Fruit fly (Drosophila melanogaster) whole organism, embryonic: ENCODE data around the gene CG18649.
A peak's percentile ranks its signal among the peaks of the same experiment; 100 is the strongest.

ENCODE experiments used
- Asciz ChIP-seq: fragments of 200-800 bp; sonication (Bioruptor generic); optimal IDR thresholded peaks from 2 replicates; lab custom pipeline; 2017; ENCODE audit warnings: missing biosample characterization, mild to moderate bottlenecking, missing genetic modification characterization, missing genetic modification reagents
- Atf6 ChIP-seq: fragments of 200-800 bp; sonication (Bioruptor generic); IDR thresholded peaks from 2 replicates; pipeline ENCODE4 v1.3.6; 2022; ENCODE audit warnings: missing biosample characterization, missing genetic modification characterization
- CG10147 ChIP-seq: fragments of 200-800 bp; sonication (Bioruptor generic); optimal IDR thresholded peaks from 2 replicates; lab custom pipeline; 2019; ENCODE audit warnings: missing biosample characterization, mild to moderate bottlenecking, missing genetic modification characterization, moderate library complexity
- CG10462 ChIP-seq: fragments of 200-800 bp; sonication (Bioruptor generic); optimal IDR thresholded peaks from 2 replicates; lab custom pipeline; 2016; ENCODE audit warnings: missing biosample characterization, missing genetic modification characterization
- CG12219 ChIP-seq: fragments of 200-800 bp; sonication (Bioruptor generic); optimal IDR thresholded peaks from 3 replicates; lab custom pipeline; 2018; ENCODE audit warnings: missing biosample characterization, mild to moderate bottlenecking, missing genetic modification characterization
- CG12236 ChIP-seq: fragments of 200-800 bp; sonication (Bioruptor generic); optimal IDR thresholded peaks from 2 replicates; lab custom pipeline; 2016; ENCODE audit warnings: missing biosample characterization, missing genetic modification characterization
- CG12659 ChIP-seq: fragments of 200-800 bp; sonication (Bioruptor generic); optimal IDR thresholded peaks from 3 replicates; lab custom pipeline; 2017; ENCODE audit warnings: mild to moderate bottlenecking, missing biosample characterization, missing genetic modification reagents, missing genetic modification characterization
- CG13296 ChIP-seq: fragments of 200-800 bp; sonication (Bioruptor generic); optimal IDR thresholded peaks from 3 replicates; lab custom pipeline; 2018; ENCODE audit warnings: missing biosample characterization, mild to moderate bottlenecking, missing genetic modification characterization
- CG13624 ChIP-seq: fragments of 200-800 bp; sonication (Bioruptor generic); optimal IDR thresholded peaks from 2 replicates; lab custom pipeline; 2016; ENCODE audit warnings: missing biosample characterization, missing genetic modification characterization
- CG15011 ChIP-seq: fragments of 200-800 bp; sonication (Bioruptor generic); optimal IDR thresholded peaks from 3 replicates; lab custom pipeline; 2018; ENCODE audit warnings: missing biosample characterization, mild to moderate bottlenecking, missing genetic modification characterization
- CG16863 ChIP-seq: fragments of 200-800 bp; sonication (Bioruptor generic); optimal IDR thresholded peaks from 3 replicates; lab custom pipeline; 2016; ENCODE audit warnings: missing biosample characterization, missing genetic modification characterization
- CG18262 ChIP-seq: fragments of 200-800 bp; optimal IDR thresholded peaks from 3 replicates; lab custom pipeline; 2019; ENCODE audit warnings: missing biosample characterization, mild to moderate bottlenecking, missing genetic modification characterization, moderate library complexity
- CG18476 ChIP-seq: fragments of 200-800 bp; sonication (Bioruptor generic); optimal IDR thresholded peaks from 2 replicates; lab custom pipeline; 2016; ENCODE audit warnings: missing biosample characterization, mild to moderate bottlenecking, missing genetic modification characterization
- CG2889 ChIP-seq: fragments of 200-800 bp; sonication (Bioruptor generic); IDR thresholded peaks from 3 replicates; pipeline ENCODE4 v1.3.6; 2022; ENCODE audit warnings: missing biosample characterization, missing genetic modification characterization
- CG31365 ChIP-seq: fragments of 200-800 bp; sonication (Bioruptor generic); optimal IDR thresholded peaks from 2 replicates; lab custom pipeline; 2018; ENCODE audit warnings: missing biosample characterization, mild to moderate bottlenecking, missing genetic modification characterization
- CG3407 ChIP-seq: fragments of 200-800 bp; sonication (Bioruptor generic); optimal IDR thresholded peaks from 2 replicates; lab custom pipeline; 2018; ENCODE audit warnings: missing biosample characterization, mild to moderate bottlenecking, missing genetic modification characterization
- CG43689 ChIP-seq: fragments of 200-800 bp; sonication (Bioruptor generic); IDR thresholded peaks from 2 replicates; pipeline ENCODE4 v1.3.6; 2022; ENCODE audit warnings: missing biosample characterization, missing genetic modification characterization
- CG6689 ChIP-seq: fragments of 200-800 bp; sonication (Bioruptor generic); IDR thresholded peaks from 2 replicates; pipeline ENCODE4 v1.3.6; 2022; ENCODE audit warnings: missing biosample characterization, missing genetic modification characterization
- CG6765 ChIP-seq: fragments of 200-800 bp; sonication (Bioruptor generic); optimal IDR thresholded peaks from 3 replicates; lab custom pipeline; 2017; ENCODE audit warnings: missing biosample characterization, mild to moderate bottlenecking, missing genetic modification characterization
- CG7357 ChIP-seq: fragments of 200-800 bp; sonication (Bioruptor generic); IDR thresholded peaks from 3 replicates; pipeline ENCODE4 v1.3.6; 2022; ENCODE audit warnings: missing biosample characterization, missing genetic modification characterization
- CG8281 ChIP-seq: fragments of 200-800 bp; sonication (Bioruptor generic); optimal IDR thresholded peaks from 2 replicates; lab custom pipeline; 2018; ENCODE audit warnings: missing biosample characterization, mild to moderate bottlenecking, missing genetic modification characterization, moderate library complexity
- CG8290 ChIP-seq, 3 experiments: fragments of 200-800 bp; sonication (Bioruptor generic); optimal IDR thresholded peaks; 2 replicates each; lab custom pipeline; 2016 to 2019; ENCODE audit warnings: missing biosample characterization in 3 of 3, missing genetic modification characterization in 3 of 3, mild to moderate bottlenecking in 2 of 3, moderate library complexity in 1 of 3
- CG9727 ChIP-seq: fragments of 200-800 bp; sonication (Bioruptor generic); optimal IDR thresholded peaks from 3 replicates; lab custom pipeline; 2017; ENCODE audit warnings: missing biosample characterization, mild to moderate bottlenecking, missing genetic modification characterization
- CG9932 ChIP-seq: fragments of 200-800 bp; sonication (Bioruptor generic); IDR thresholded peaks from 2 replicates; pipeline ENCODE4 v1.3.6; 2022; ENCODE audit warnings: missing biosample characterization, missing genetic modification characterization
- Dad ChIP-seq: fragments of 200-800 bp; sonication (Bioruptor generic); optimal IDR thresholded peaks from 3 replicates; lab custom pipeline; 2016; ENCODE audit warnings: missing biosample characterization, missing genetic modification characterization
- ERR ChIP-seq: fragments of 200-800 bp; sonication (Bioruptor generic); optimal IDR thresholded peaks from 2 replicates; lab custom pipeline; 2016; ENCODE audit warnings: missing biosample characterization, missing genetic modification characterization
- Med ChIP-seq: fragments of 200-800 bp; sonication (Bioruptor generic); peaks from one replicate; lab custom pipeline; 2016; ENCODE audit warnings: missing biosample characterization, missing genetic modification characterization, mild to moderate bottlenecking, inconsistent platforms, moderate library complexity
- NfI ChIP-seq: fragments of 200-800 bp; sonication (Bioruptor generic); optimal IDR thresholded peaks from 3 replicates; lab custom pipeline; 2018; ENCODE audit warnings: missing biosample characterization, mild to moderate bottlenecking, missing genetic modification characterization, moderate library complexity
- Optix ChIP-seq: fragments of 200-800 bp; sonication (Bioruptor generic); IDR thresholded peaks from 3 replicates; pipeline ENCODE4 v1.3.6; 2022; ENCODE audit warnings: missing biosample characterization, missing genetic modification characterization
- Rfx ChIP-seq: fragments of 200-800 bp; sonication (Bioruptor generic); IDR thresholded peaks from 2 replicates; pipeline ENCODE4 v1.3.6; 2022; ENCODE audit warnings: missing biosample characterization, missing genetic modification characterization
- Six4 ChIP-seq: fragments of 200-800 bp; sonication (Bioruptor generic); optimal IDR thresholded peaks from 2 replicates; lab custom pipeline; 2016; ENCODE audit warnings: missing biosample characterization, missing genetic modification characterization
- abd-A ChIP-seq: fragments of 200-800 bp; sonication (Bioruptor generic); optimal IDR thresholded peaks from 3 replicates; lab custom pipeline; 2019; ENCODE audit warnings: missing biosample characterization, mild to moderate bottlenecking, missing genetic modification characterization, moderate library complexity
- amos ChIP-seq: fragments of 200-800 bp; sonication (Bioruptor generic); IDR thresholded peaks from 2 replicates; pipeline ENCODE4 v1.3.6; 2022; ENCODE audit warnings: missing biosample characterization, missing genetic modification characterization; ENCODE audit not compliant: partially characterized antibody
- ash1 ChIP-seq: fragments of 200-800 bp; sonication (Bioruptor generic); optimal IDR thresholded peaks from 2 replicates; lab custom pipeline; 2018; ENCODE audit warnings: missing biosample characterization, mild to moderate bottlenecking, missing genetic modification characterization
- bab2 ChIP-seq: fragments of 200-800 bp; sonication (Bioruptor generic); optimal IDR thresholded peaks from 2 replicates; lab custom pipeline; 2016; ENCODE audit warnings: missing biosample characterization, missing genetic modification characterization
- ci ChIP-seq: fragments of 200-800 bp; sonication (Bioruptor generic); IDR thresholded peaks from 3 replicates; pipeline ENCODE4 v1.3.6; 2022; ENCODE audit warnings: missing biosample characterization, missing genetic modification characterization
- croc ChIP-seq: fragments of 200-800 bp; sonication (Bioruptor generic); conservative IDR thresholded peaks from 3 replicates; pipeline ENCODE4 v1.3.6; 2022; ENCODE audit warnings: missing biosample characterization, missing genetic modification characterization
- dysf ChIP-seq: fragments of 200-800 bp; sonication (Bioruptor generic); IDR thresholded peaks from 3 replicates; pipeline ENCODE4 v1.3.6; 2022; ENCODE audit warnings: missing biosample characterization, missing genetic modification characterization
- fd64A ChIP-seq: fragments of 200-800 bp; sonication (Bioruptor generic); optimal IDR thresholded peaks from 3 replicates; lab custom pipeline; 2018; ENCODE audit warnings: missing biosample characterization, mild to moderate bottlenecking, missing genetic modification characterization
- gt ChIP-seq: fragments of 200-800 bp; sonication (Bioruptor generic); IDR thresholded peaks from 2 replicates; pipeline ENCODE4 v1.3.6; 2022; ENCODE audit warnings: missing biosample characterization, missing genetic modification characterization
- hkb ChIP-seq, 2 experiments: fragments of 200-800 bp in 1 of 2; fragments of >200 bp in 1 of 2; sonication (Bioruptor generic) in 1 of 2; IDR thresholded peaks in 1 of 2; optimal IDR thresholded peaks in 1 of 2; 2 replicates each; pipeline versions ENCODE4 v1.3.6 to Lab custom; 2017 to 2022; ENCODE audit warnings: missing biosample characterization in 1 of 2, missing genetic modification characterization in 1 of 2
- ind ChIP-seq: fragments of 200-800 bp; sonication (Bioruptor generic); optimal IDR thresholded peaks from 3 replicates; lab custom pipeline; 2016; ENCODE audit warnings: missing biosample characterization, missing genetic modification characterization
- lab ChIP-seq: fragments of 200-800 bp; sonication (Bioruptor generic); optimal IDR thresholded peaks from 3 replicates; lab custom pipeline; 2017; ENCODE audit warnings: missing biosample characterization, missing genetic modification characterization, mild to moderate bottlenecking, moderate library complexity, missing genetic modification reagents
- lmd ChIP-seq: fragments of 200-800 bp; sonication (Bioruptor generic); IDR thresholded peaks from 2 replicates; pipeline ENCODE4 v1.3.6; 2022; ENCODE audit warnings: missing biosample characterization, missing genetic modification characterization
- phol ChIP-seq: fragments of 200-800 bp; sonication (Bioruptor generic); optimal IDR thresholded peaks from 3 replicates; lab custom pipeline; 2018; ENCODE audit warnings: missing biosample characterization, mild to moderate bottlenecking, missing genetic modification characterization, moderate library complexity
- rib ChIP-seq: fragments of 200-800 bp; sonication (Bioruptor generic); IDR thresholded peaks from 2 replicates; pipeline ENCODE4 v1.3.6; 2022; ENCODE audit warnings: missing biosample characterization, missing genetic modification characterization
- slp2 ChIP-seq: fragments of 200-800 bp; sonication (Bioruptor generic); optimal IDR thresholded peaks from 2 replicates; lab custom pipeline; 2016; ENCODE audit warnings: missing biosample characterization, missing genetic modification characterization
- sob ChIP-seq: fragments of 200-800 bp; sonication (Bioruptor generic); IDR thresholded peaks from 2 replicates; pipeline ENCODE4 v1.3.6; 2022; ENCODE audit warnings: missing biosample characterization, missing genetic modification characterization
- sr ChIP-seq: fragments of 200-800 bp; sonication (Bioruptor generic); IDR thresholded peaks from 3 replicates; pipeline ENCODE4 v1.3.6; 2022; ENCODE audit warnings: missing biosample characterization, missing genetic modification characterization
- vfl ChIP-seq: fragments of 200-800 bp; sonication (Bioruptor generic); optimal IDR thresholded peaks from 2 replicates; lab custom pipeline; 2016; ENCODE audit warnings: missing biosample characterization, missing genetic modification characterization

CG18649 gene

dm6 chr3L:15054035-15054434 lies at the start of gene CG18649:
Gene CG18649, minus strand, starts transcription at chr3L:15054135.
- TF ChIP-seq CG16863 (GFP tag; lab: Kevin White, UChicago) (no peak), CG13296 (no peak), CG18262 (no peak), gt (GFP tag; lab: Robert Waterston, UW) (no peak), CG2889 (GFP tag; lab: Robert Waterston, UW) (no peak), ind (GFP tag; lab: Kevin White, UChicago) (peak; percentile 29), dysf (GFP tag; lab: Robert Waterston, UW) (no peak), lab (GFP tag; lab: Kevin White, UChicago) (peak; percentile 10), rib (GFP tag; lab: Robert Waterston, UW) (no peak), CG6689 (GFP tag; lab: Robert Waterston, UW) (0 out of 2 replicates have a peak, but pooled peaks have one; percentile 6), Rfx (GFP tag; lab: Robert Waterston, UW) (peak; percentile 18; the same call in 1 of the 2 replicates), CG6765 (GFP tag; lab: Kevin White, UChicago) (peak; percentile 3), slp2 (GFP tag; lab: Kevin White, UChicago) (no peak), vfl (GFP tag; lab: Kevin White, UChicago) (no peak), bab2 (no peak), Six4 (no peak), CG15011 (GFP tag; lab: Kevin White, UChicago) (no peak), CG12219 (GFP tag; lab: Kevin White, UChicago) (no peak), ERR (GFP tag; lab: Kevin White, UChicago) (no peak), Asciz (GFP tag; lab: Kevin White, UChicago) (no peak), fd64A (no peak), amos (no peak)

dm6 chr3L:15102669-15103309 lies 48.9 kb upstream of the CG18649 start:
- TF ChIP-seq abd-A (no peak), CG8281 (tag; lab: Kevin White, UChicago) (no peak), Atf6 (no peak), Med (peak; percentile 68), phol (no peak), ci (GFP tag; lab: Robert Waterston, UW) (0 out of 3 replicates have a peak, but pooled peaks have one; percentile 36), CG12236 (GFP tag; lab: Kevin White, UChicago) (no peak), hkb (optimal IDR thresholded peaks at IDR 0.05; lab: Kevin White, UChicago) (no peak), hkb (GFP tag; IDR thresholded peaks at IDR 0.05; lab: Robert Waterston, UW) (0 out of 2 replicates have a peak, but pooled peaks have one; percentile 8), croc (GFP tag; lab: Robert Waterston, UW) (no peak), CG10462 (no peak), CG13624 (no peak), CG8290 (GFP tag; optimal IDR thresholded peaks at IDR 0.05; lab: Kevin White, UChicago) (no peak), CG8290 (tag; optimal IDR thresholded peaks at IDR 0.05; lab: Kevin White, UChicago) (no peak), NfI (GFP tag; lab: Kevin White, UChicago) (no peak), CG10147 (GFP tag; lab: Kevin White, UChicago) (no peak), CG3407 (GFP tag; lab: Kevin White, UChicago) (no peak), ash1 (GFP tag; lab: Kevin White, UChicago) (no peak), CG12659 (GFP tag; lab: Kevin White, UChicago) (no peak), sr (GFP tag; lab: Robert Waterston, UW) (peak; percentile 78), CG7357 (GFP tag; lab: Robert Waterston, UW) (no peak), CG9727 (no peak), CG43689 (no peak), CG18476 (GFP tag; lab: Kevin White, UChicago) (no peak), lmd (0 out of 2 replicates have a peak, but pooled peaks have one; percentile 21), sob (GFP tag; lab: Robert Waterston, UW) (0 out of 2 replicates have a peak, but pooled peaks have one; percentile 15), Dad (GFP tag; lab: Kevin White, UChicago) (no peak), Optix (no peak), CG31365 (no peak), CG9932 (peak; percentile 23; the same call in 1 of the 2 replicates)
